Worm (Caenorhabditis elegans): ENCODE measurements around the gene F58G1.8.

- TF ChIP-seq him-1 (tag; optimal IDR thresholded peaks at IDR 0.05) (no peak), W03F9.2 (tag; optimal IDR thresholded peaks at IDR 0.05) (no peak), dao-5 (tag; optimal IDR thresholded peaks at IDR 0.05) (no peak)
Measured at ce11 chrII:12925551-12925950, at the start of gene F58G1.8.
